Fruit fly (Drosophila melanogaster): ENCODE data around the gene CG4820.

- TF ChIP-seq psq (optimal IDR thresholded peaks at IDR 0.05) (no peak), Dll (optimal IDR thresholded peaks at IDR 0.05) (no peak), usp (GFP tag; optimal IDR thresholded peaks at IDR 0.05) (no peak), EcR (GFP tag; optimal IDR thresholded peaks at IDR 0.05) (no peak), pan (optimal IDR thresholded peaks at IDR 0.05) (no peak)
Measured at dm6 chr3R:11246865-11247264, 30.5 kb downstream of the CG4820 start.

Measured in whole organism.